Worm (Caenorhabditis elegans) whole organism, L3 larva: ENCODE data around the gene cex-2.

Experiments
- ZK546.5 ChIP-seq: sonication (generic microtip); optimal IDR thresholded peaks from 2 replicates; lab custom pipeline; 2017; ENCODE audit warnings: missing biosample characterization, missing genetic modification characterization
- ama-1 ChIP-seq: fragments of 150-350 bp; optimal IDR thresholded peaks from 2 replicates; lab custom pipeline; 2018
- ceh-28 ChIP-seq: fragments of 150-350 bp; optimal IDR thresholded peaks from 2 replicates; lab custom pipeline; 2014; ENCODE audit warnings: missing biosample characterization, missing genetic modification reagents, missing genetic modification characterization
- ceh-82 ChIP-seq: fragments of 150-350 bp; optimal IDR thresholded peaks from 2 replicates; lab custom pipeline; 2014; ENCODE audit warnings: missing biosample characterization, missing genetic modification characterization
- elt-3 ChIP-seq, 3 experiments: fragments of 150-350 bp in 1 of 3; sonication (generic microtip) in 2 of 3; optimal IDR thresholded peaks; 2 replicates in 2 of 3; 4 replicates in 1 of 3; lab custom pipeline; 2014 to 2017; ENCODE audit warnings: missing biosample characterization in 3 of 3, missing genetic modification characterization in 3 of 3
- fkh-2 ChIP-seq: fragments of 150-350 bp; optimal IDR thresholded peaks from 2 replicates; lab custom pipeline; 2014; ENCODE audit warnings: missing biosample characterization, missing genetic modification reagents, missing genetic modification characterization
- lin-15B ChIP-seq: fragments of 150-350 bp; optimal IDR thresholded peaks from 2 replicates; lab custom pipeline; 2014; ENCODE audit warnings: missing biosample characterization, missing genetic modification characterization
- nhr-12 ChIP-seq: fragments of 150-350 bp; optimal IDR thresholded peaks from 2 replicates; lab custom pipeline; 2014; ENCODE audit warnings: missing biosample characterization, missing genetic modification characterization
- nhr-237 ChIP-seq: fragments of 150-350 bp; optimal IDR thresholded peaks from 2 replicates; lab custom pipeline; 2014; ENCODE audit warnings: missing biosample characterization, missing genetic modification characterization
- nhr-76 ChIP-seq: fragments of 150-350 bp; sonication (generic microtip); optimal IDR thresholded peaks from 5 replicates; lab custom pipeline; 2014; ENCODE audit warnings: missing biosample characterization, missing genetic modification characterization
- sea-2 ChIP-seq: fragments of 150-350 bp; sonication (generic microtip); optimal IDR thresholded peaks from 4 replicates; lab custom pipeline; 2014; ENCODE audit warnings: missing biosample characterization, missing genetic modification reagents, missing genetic modification characterization
- snpc-4 ChIP-seq: fragments of 150-350 bp; optimal IDR thresholded peaks from 2 replicates; lab custom pipeline; 2014; ENCODE audit warnings: missing biosample characterization, missing genetic modification characterization
- tbx-2 ChIP-seq: sonication (generic microtip); optimal IDR thresholded peaks from 2 replicates; lab custom pipeline; 2016; ENCODE audit warnings: mild to moderate bottlenecking, missing genetic modification characterization, missing compliant biosample characterization
- unc-39 ChIP-seq: sonication (generic microtip); optimal IDR thresholded peaks from 4 replicates; lab custom pipeline; 2017; ENCODE audit warnings: missing biosample characterization, missing genetic modification characterization

DNA sequence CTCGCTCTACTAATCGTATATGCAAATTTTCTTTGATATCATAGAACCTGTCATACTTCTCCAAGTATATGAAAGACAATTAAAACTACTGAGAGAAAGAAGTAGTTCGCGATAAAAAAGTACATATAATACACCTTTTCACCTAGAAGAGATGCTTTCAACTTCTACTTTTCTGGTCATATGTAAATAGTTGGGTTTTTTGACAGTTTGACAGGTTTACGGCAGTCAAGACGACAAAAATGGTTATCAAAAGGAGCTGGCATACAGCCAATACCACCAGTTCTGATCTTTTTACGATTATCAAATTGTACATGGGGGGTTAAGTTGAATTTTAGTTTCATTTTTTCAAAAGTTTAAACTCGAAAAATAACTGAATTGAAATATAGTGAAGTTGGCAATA, 20.3 kb downstream of the cex-2 start:
- TF ChIP-seq ZK546.5 (no peak), lin-15B (tag; lab: Kevin White, UChicago) (no peak), unc-39 (tag; lab: Kevin White, UChicago) (no peak), nhr-237 (no peak), snpc-4 (tag; lab: Kevin White, UChicago) (no peak), ceh-82 (no peak), fkh-2 (tag; lab: Kevin White, UChicago) (no peak), sea-2 (no peak), elt-3 (tag; optimal IDR thresholded peaks at IDR 0.05; lab: Kevin White, UChicago) (no peak), ceh-28 (tag; lab: Kevin White, UChicago) (no peak), ama-1 (lab: Kevin White, UChicago) (no peak), nhr-12 (tag; lab: Kevin White, UChicago) (no peak), tbx-2 (tag; lab: Kevin White, UChicago) (no peak), nhr-76 (tag; lab: Kevin White, UChicago) (no peak)
